Worm (Caenorhabditis elegans) whole organism, L4 larva: ENCODE data around the gene acly-2.

Experiments
- F49E8.2 ChIP-seq: sonication (generic microtip); optimal IDR thresholded peaks from 2 replicates; lab custom pipeline; 2016; ENCODE audit warnings: missing compliant biosample characterization, mild to moderate bottlenecking, missing genetic modification characterization, borderline replicate concordance
- nhr-10 ChIP-seq: fragments of 150-350 bp; optimal IDR thresholded peaks from 2 replicates; lab custom pipeline; 2014; ENCODE audit warnings: missing biosample characterization, missing genetic modification characterization
- pha-4 ChIP-seq, 2 experiments: fragments of 150-350 bp in 1 of 2; fragments of 200-800 bp in 1 of 2; sonication (Bioruptor generic) in 1 of 2; IDR thresholded peaks in 1 of 2; optimal IDR thresholded peaks in 1 of 2; 2 replicates each; pipeline versions ENCODE4 v1.3.6 to Lab custom; 2014 to 2022; ENCODE audit warnings: missing genetic modification characterization in 2 of 2, missing genetic modification reagents in 2 of 2, missing biosample characterization in 1 of 2, missing compliant biosample characterization in 1 of 2
- spr-1 ChIP-seq: sonication (generic microtip); optimal IDR thresholded peaks from 2 replicates; lab custom pipeline; 2016; ENCODE audit warnings: mild to moderate bottlenecking, missing genetic modification characterization, missing compliant biosample characterization

- TF ChIP-seq spr-1 (no peak), F49E8.2 (tag; lab: Kevin White, UChicago) (no peak), pha-4 (GFP tag; IDR thresholded peaks at IDR 0.05; lab: Robert Waterston, UW) (no peak), pha-4 (tag; optimal IDR thresholded peaks at IDR 0.05; lab: Kevin White, UChicago) (no peak), nhr-10 (tag; lab: Kevin White, UChicago) (no peak)
These were observed 44.8 kb downstream of the acly-2 start for ce11 chrV:13161052-13161451.
